Worm (Caenorhabditis elegans) whole organism, late embryonic: ENCODE results near the gene srh-244.

Experiments used
- C38D4.7 ChIP-seq: fragments of 200-800 bp; sonication (Bioruptor generic); optimal IDR thresholded peaks from 2 replicates; lab custom pipeline; 2018; ENCODE audit warnings: mild to moderate bottlenecking, missing genetic modification characterization, moderate library complexity, missing compliant biosample characterization
- F13H6.1 ChIP-seq: sonication (generic microtip); optimal IDR thresholded peaks from 2 replicates; lab custom pipeline; 2016; ENCODE audit warnings: missing genetic modification characterization, missing compliant biosample characterization
- K02D7.2 ChIP-seq: sonication (generic microtip); optimal IDR thresholded peaks from 2 replicates; lab custom pipeline; 2017; ENCODE audit warnings: mild to moderate bottlenecking, missing genetic modification characterization, missing compliant biosample characterization
- K09A11.1 ChIP-seq: sonication (generic microtip); optimal IDR thresholded peaks from 2 replicates; lab custom pipeline; 2017; ENCODE audit warnings: antibody characterized with exemption, mild to moderate bottlenecking, missing genetic modification characterization, missing compliant biosample characterization; ENCODE audit not compliant: insufficient read depth
- ceh-19 ChIP-seq: fragments of 200-800 bp; sonication (Bioruptor generic); optimal IDR thresholded peaks from 2 replicates; lab custom pipeline; 2018; ENCODE audit warnings: mild to moderate bottlenecking, missing genetic modification characterization, missing compliant biosample characterization
- ceh-30 ChIP-seq: fragments of 150-350 bp; optimal IDR thresholded peaks from 2 replicates; lab custom pipeline; 2014; ENCODE audit warnings: missing biosample characterization, missing genetic modification characterization
- ceh-31 ChIP-seq: sonication (generic microtip); optimal IDR thresholded peaks from 2 replicates; lab custom pipeline; 2016; ENCODE audit warnings: missing genetic modification characterization, missing compliant biosample characterization
- ceh-48 ChIP-seq: sonication (generic microtip); optimal IDR thresholded peaks from 2 replicates; lab custom pipeline; 2016; ENCODE audit warnings: missing genetic modification characterization, inconsistent platforms, missing compliant biosample characterization
- ceh-9 ChIP-seq: sonication (generic microtip); optimal IDR thresholded peaks from 2 replicates; lab custom pipeline; 2016; ENCODE audit warnings: mild to moderate bottlenecking, missing genetic modification characterization, inconsistent platforms, missing compliant biosample characterization
- elt-2 ChIP-seq: sonication (generic microtip); optimal IDR thresholded peaks from 2 replicates; lab custom pipeline; 2016; ENCODE audit warnings: missing genetic modification reagents, missing genetic modification characterization, missing compliant biosample characterization
- ets-4 ChIP-seq: sonication (generic microtip); optimal IDR thresholded peaks from 2 replicates; lab custom pipeline; 2016; ENCODE audit warnings: missing genetic modification characterization, missing compliant biosample characterization
- fax-1 ChIP-seq: sonication (generic microtip); optimal IDR thresholded peaks from 2 replicates; lab custom pipeline; 2016; ENCODE audit warnings: missing genotype, missing genetic modification characterization, missing compliant biosample characterization
- fkh-10 ChIP-seq: fragments of 150-350 bp; optimal IDR thresholded peaks from 2 replicates; lab custom pipeline; 2014; ENCODE audit warnings: missing biosample characterization, missing genetic modification reagents, missing genetic modification characterization
- fkh-6 ChIP-seq: sonication (generic microtip); optimal IDR thresholded peaks from 2 replicates; lab custom pipeline; 2016; ENCODE audit warnings: missing genetic modification characterization, missing compliant biosample characterization
- gmeb-2 ChIP-seq: sonication (generic microtip); optimal IDR thresholded peaks from 2 replicates; lab custom pipeline; 2016; ENCODE audit warnings: missing genetic modification characterization, inconsistent platforms, missing compliant biosample characterization
- hlh-13 ChIP-seq: fragments of 200-800 bp; sonication (Bioruptor generic); optimal IDR thresholded peaks from 2 replicates; lab custom pipeline; 2018; ENCODE audit warnings: mild to moderate bottlenecking, missing genetic modification characterization, missing compliant biosample characterization
- hlh-15 ChIP-seq: sonication (generic microtip); optimal IDR thresholded peaks from 2 replicates; lab custom pipeline; 2016; ENCODE audit warnings: missing genetic modification characterization, missing compliant biosample characterization
- lim-6 ChIP-seq: sonication (generic microtip); optimal IDR thresholded peaks from 2 replicates; lab custom pipeline; 2016; ENCODE audit warnings: missing genetic modification characterization, missing compliant biosample characterization
- lin-11 ChIP-seq: fragments of 200-800 bp; sonication (Bioruptor generic); optimal IDR thresholded peaks from 2 replicates; lab custom pipeline; 2018; ENCODE audit warnings: mild to moderate bottlenecking, missing genetic modification characterization, missing compliant biosample characterization
- nfya-1 ChIP-seq: sonication (generic microtip); optimal IDR thresholded peaks from 2 replicates; lab custom pipeline; 2017; ENCODE audit warnings: missing genetic modification characterization, mild to moderate bottlenecking, missing compliant biosample characterization, antibody characterized with exemption, moderate library complexity
- nhr-11 ChIP-seq: fragments of 150-350 bp; optimal IDR thresholded peaks from 2 replicates; lab custom pipeline; 2014; ENCODE audit warnings: missing biosample characterization, missing genetic modification characterization
- pag-3 ChIP-seq: sonication (generic microtip); optimal IDR thresholded peaks from 2 replicates; lab custom pipeline; 2016; ENCODE audit warnings: missing compliant biosample characterization, missing genetic modification characterization, borderline replicate concordance
- pat-9 ChIP-seq: fragments of 200-800 bp; sonication (Bioruptor generic); optimal IDR thresholded peaks from 2 replicates; lab custom pipeline; 2018; ENCODE audit warnings: mild to moderate bottlenecking, missing genetic modification characterization, moderate library complexity, missing compliant biosample characterization
- pha-2 ChIP-seq: sonication (generic microtip); optimal IDR thresholded peaks from 2 replicates; lab custom pipeline; 2017; ENCODE audit warnings: mild to moderate bottlenecking, missing genetic modification characterization, missing compliant biosample characterization
- pros-1 ChIP-seq: fragments of 150-350 bp; optimal IDR thresholded peaks from 2 replicates; lab custom pipeline; 2014; ENCODE audit warnings: missing biosample characterization, missing genetic modification reagents, missing genetic modification characterization
- sdc-2 ChIP-seq: sonication (generic microtip); optimal IDR thresholded peaks from 2 replicates; lab custom pipeline; 2016; ENCODE audit warnings: missing genotype, missing genetic modification characterization, missing compliant biosample characterization
- sox-2 ChIP-seq: fragments of 200-800 bp; sonication (Bioruptor generic); IDR thresholded peaks from 2 replicates; pipeline ENCODE4 v1.3.6; 2022; ENCODE audit warnings: missing genetic modification reagents, missing genetic modification characterization, missing compliant biosample characterization
- syd-9 ChIP-seq: sonication (generic microtip); optimal IDR thresholded peaks from 2 replicates; lab custom pipeline; 2016; ENCODE audit warnings: mild to moderate bottlenecking, missing genetic modification characterization, moderate library complexity, missing compliant biosample characterization
- tbx-7 ChIP-seq: sonication (generic microtip); optimal IDR thresholded peaks from 2 replicates; lab custom pipeline; 2016; ENCODE audit warnings: missing genotype, missing genetic modification characterization, missing compliant biosample characterization
- unc-3 ChIP-seq, 2 experiments: fragments of 200-800 bp in 1 of 2; sonication (Bioruptor generic) in 1 of 2; sonication (generic microtip) in 1 of 2; conservative IDR thresholded peaks in 1 of 2; optimal IDR thresholded peaks in 1 of 2; 2 replicates each; pipeline versions ENCODE4 v1.3.6 to Lab custom; 2016 to 2022; ENCODE audit warnings: missing compliant biosample characterization in 2 of 2, missing genetic modification characterization in 2 of 2, missing genetic modification reagents in 1 of 2
- unc-42 ChIP-seq: sonication (generic microtip); optimal IDR thresholded peaks from 2 replicates; lab custom pipeline; 2016; ENCODE audit warnings: missing genotype, missing genetic modification characterization, missing compliant biosample characterization
- unc-55 ChIP-seq: sonication (generic microtip); optimal IDR thresholded peaks from 2 replicates; lab custom pipeline; 2017; ENCODE audit warnings: missing biosample characterization, missing genetic modification reagents, missing genetic modification characterization
- zip-5 ChIP-seq: sonication (generic microtip); optimal IDR thresholded peaks from 2 replicates; lab custom pipeline; 2016; ENCODE audit warnings: missing genetic modification characterization, missing compliant biosample characterization

Gene srh-244

ce11 chrV:7357132-7357531, 13.5 kb downstream of the srh-244 start, which contains the start of gene C03G6.6:
TSS of gene C03G6.6 (plus strand) at chrV:7357432.
- TF ChIP-seq F13H6.1 (tag; lab: Kevin White, UChicago), result no peak
- no peak for TF ChIP-seq ets-4
- TF ChIP-seq ceh-48 (tag; lab: Kevin White, UChicago), result no peak

- TF ChIP-seq ceh-31 (tag; lab: Kevin White, UChicago) (no peak), K02D7.2 (tag; lab: Kevin White, UChicago) (no peak), nhr-11 (tag; lab: Kevin White, UChicago) (no peak), ceh-9 (tag; lab: Kevin White, UChicago) (no peak), unc-3 (GFP tag; conservative IDR thresholded peaks at IDR 0.05; lab: Robert Waterston, UW) (no peak), unc-3 (tag; optimal IDR thresholded peaks at IDR 0.05; lab: Kevin White, UChicago) (no peak), unc-42 (tag; lab: Kevin White, UChicago) (no peak), sox-2 (GFP tag; lab: Robert Waterston, UW) (no peak), pat-9 (no peak), hlh-15 (tag; lab: Kevin White, UChicago) (no peak), gmeb-2 (tag; lab: Kevin White, UChicago) (no peak), lim-6 (tag; lab: Kevin White, UChicago) (no peak)
These were observed 18.1 kb downstream of the srh-244 start, which contains the start of gene cyp-35A1 for ce11 chrV:7361673-7362072. TSS of gene cyp-35A1 (minus strand) at chrV:7361773.

ce11 chrV:7364059-7364458, 20.4 kb downstream of the srh-244 start, which contains the start of gene cyp-35A2:
TSS of gene cyp-35A2 (minus strand) at chrV:7364182.
- TF ChIP-seq elt-2 (tag; lab: Kevin White, UChicago), result peak; percentile 64
- no peak for TF ChIP-seq pag-3

- no peak for TF ChIP-seq fax-1
These were observed 21.3 kb downstream of the srh-244 start, which contains the start of gene exc-13 for ce11 chrV:7364951-7365350. TSS of gene exc-13 (plus strand) at chrV:7365251.

DNA sequence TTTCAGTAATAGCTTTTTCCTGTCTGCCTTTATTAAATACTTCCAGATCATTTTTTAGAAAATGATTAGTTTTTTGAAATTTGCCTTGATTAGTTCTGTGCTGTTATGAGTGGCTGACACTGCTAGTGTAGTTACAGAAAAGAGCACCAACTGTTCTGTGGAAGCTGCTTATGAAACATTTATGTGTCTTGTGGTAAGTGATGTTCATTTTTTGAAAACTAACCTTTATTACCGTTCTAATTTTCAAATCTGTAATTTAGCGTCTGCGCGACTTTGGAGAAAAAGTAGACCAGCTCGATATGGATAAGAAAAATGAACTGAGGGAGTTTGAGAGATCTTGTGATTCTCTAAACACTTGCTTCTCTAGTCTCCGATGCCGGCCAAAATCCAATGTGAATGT, 26.0 kb downstream of the srh-244 start, which contains the start of gene srj-14:
TSS of gene srj-14 (plus strand) at position 131 of the 400 bp plus-strand sequence.
- TF ChIP-seq fkh-10 (GFP tag; lab: Kevin White, UChicago), result no peak
- no peak for TF ChIP-seq syd-9 (tag; lab: Kevin White, UChicago)
- TF ChIP-seq unc-3 (GFP tag; conservative IDR thresholded peaks at IDR 0.05; lab: Robert Waterston, UW), result no peak
- no peak for TF ChIP-seq unc-3 (tag; optimal IDR thresholded peaks at IDR 0.05; lab: Kevin White, UChicago)
- TF ChIP-seq C38D4.7 (GFP tag; lab: Kevin White, UChicago), result no peak

- TF ChIP-seq hlh-13 (GFP tag; lab: Kevin White, UChicago) (no peak), pros-1 (no peak), hlh-15 (tag; lab: Kevin White, UChicago) (no peak), ceh-30 (no peak), sox-2 (GFP tag; lab: Robert Waterston, UW) (no peak)
These were observed 30.5 kb downstream of the srh-244 start, which contains the start of gene srx-56 for ce11 chrV:7374090-7374489. TSS of gene srx-56 (plus strand) at chrV:7374390.

DNA sequence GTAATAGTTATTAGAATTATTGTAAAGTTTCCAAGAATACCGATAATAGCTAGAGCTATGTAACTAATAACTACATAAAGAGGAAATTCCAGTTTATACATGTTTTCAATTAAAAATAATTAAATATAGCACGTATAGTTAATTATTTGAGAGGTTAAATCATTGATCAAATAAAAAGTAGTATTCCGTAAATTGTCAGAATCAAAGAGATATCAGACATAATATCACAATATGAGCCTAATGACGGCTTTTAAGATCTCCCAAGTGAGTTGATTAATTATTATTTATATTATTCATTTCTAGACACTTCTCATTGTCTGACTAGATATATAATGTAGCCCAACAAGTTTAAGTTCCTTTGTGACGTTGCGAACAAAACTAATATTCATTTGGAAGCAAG, 35.8 kb downstream of the srh-244 start, which contains the start of gene srsx-24:
TSS of gene srsx-24 (minus strand) at position 101 of the 400 bp plus-strand sequence.
- no peak for TF ChIP-seq sox-2 (GFP tag; lab: Robert Waterston, UW)
- TF ChIP-seq unc-55 (GFP tag; lab: Kevin White, UChicago), result no peak
- TF ChIP-seq tbx-7 (tag; lab: Kevin White, UChicago), result no peak
- no peak for TF ChIP-seq nfya-1 (tag; lab: Kevin White, UChicago)
- no peak for TF ChIP-seq ceh-19 (GFP tag; lab: Kevin White, UChicago)
- no peak for TF ChIP-seq hlh-13 (GFP tag; lab: Kevin White, UChicago)
- no peak for TF ChIP-seq zip-5
- TF ChIP-seq pros-1, result no peak
- TF ChIP-seq lin-11 (tag; lab: Kevin White, UChicago), result no peak
- no peak for TF ChIP-seq fkh-6 (tag; lab: Kevin White, UChicago)
- no peak for TF ChIP-seq ceh-30
- no peak for TF ChIP-seq K09A11.1 (tag; lab: Kevin White, UChicago)
- no peak for TF ChIP-seq sdc-2 (tag; lab: Kevin White, UChicago)
- TF ChIP-seq nhr-11 (tag; lab: Kevin White, UChicago), result no peak
- TF ChIP-seq elt-2 (tag; lab: Kevin White, UChicago), result no peak
- TF ChIP-seq pha-2 (tag; lab: Kevin White, UChicago), result no peak
